Worm (Caenorhabditis elegans) whole organism, late embryonic: ENCODE results near the gene F40A3.3.

Experiments
- ceh-18 ChIP-seq: sonication (generic microtip); optimal IDR thresholded peaks from 2 replicates; lab custom pipeline; 2016; ENCODE audit warnings: missing genetic modification characterization, missing compliant biosample characterization
- ceh-22 ChIP-seq: sonication (generic microtip); optimal IDR thresholded peaks from 2 replicates; lab custom pipeline; 2017; ENCODE audit warnings: missing biosample characterization, missing genetic modification characterization
- ceh-9 ChIP-seq: sonication (generic microtip); optimal IDR thresholded peaks from 2 replicates; lab custom pipeline; 2016; ENCODE audit warnings: mild to moderate bottlenecking, missing genetic modification characterization, inconsistent platforms, missing compliant biosample characterization
- fkh-10 ChIP-seq: fragments of 150-350 bp; optimal IDR thresholded peaks from 2 replicates; lab custom pipeline; 2014; ENCODE audit warnings: missing biosample characterization, missing genetic modification reagents, missing genetic modification characterization
- nfya-1 ChIP-seq: sonication (generic microtip); optimal IDR thresholded peaks from 2 replicates; lab custom pipeline; 2017; ENCODE audit warnings: missing genetic modification characterization, mild to moderate bottlenecking, missing compliant biosample characterization, antibody characterized with exemption, moderate library complexity
- nhr-11 ChIP-seq: fragments of 150-350 bp; optimal IDR thresholded peaks from 2 replicates; lab custom pipeline; 2014; ENCODE audit warnings: missing biosample characterization, missing genetic modification characterization
- npax-4 ChIP-seq: sonication (generic microtip); optimal IDR thresholded peaks from 2 replicates; lab custom pipeline; 2016; ENCODE audit warnings: missing genetic modification characterization, missing compliant biosample characterization
- rnt-1 ChIP-seq: sonication (generic microtip); optimal IDR thresholded peaks from 2 replicates; lab custom pipeline; 2016; ENCODE audit warnings: missing genetic modification characterization, missing compliant biosample characterization

DNA sequence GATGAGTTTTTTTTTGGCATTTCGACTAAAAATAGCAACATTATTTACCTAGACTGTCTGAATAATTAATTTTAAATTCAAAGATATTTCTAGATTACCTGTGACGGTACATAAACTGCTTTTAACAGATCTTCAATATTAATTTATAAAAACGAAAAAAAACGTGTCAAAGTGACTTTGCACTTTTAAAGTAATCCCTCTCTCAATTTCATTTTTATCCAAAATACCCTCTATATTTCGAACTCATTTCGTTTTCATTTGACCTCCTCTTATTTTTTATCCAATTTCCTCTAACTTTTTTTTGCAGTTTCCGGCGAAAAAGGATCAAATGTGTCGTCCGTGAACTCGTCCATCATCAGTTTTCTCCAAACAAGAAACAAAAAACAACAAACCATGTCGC lies 1.8 kb upstream of the F40A3.3 start, which contains the start of gene F40A3.4:
- no peak for TF ChIP-seq npax-4 (tag; lab: Kevin White, UChicago)
- TF ChIP-seq ceh-9 (tag; lab: Kevin White, UChicago) = no peak
- no peak for TF ChIP-seq ceh-22 (tag; lab: Kevin White, UChicago)
- TF ChIP-seq nfya-1 (tag; lab: Kevin White, UChicago) = no peak
- no peak for TF ChIP-seq rnt-1 (tag; lab: Kevin White, UChicago)
- no peak for TF ChIP-seq nhr-11
- TF ChIP-seq ceh-18 (tag; lab: Kevin White, UChicago) = no peak
- no peak for TF ChIP-seq fkh-10 (GFP tag; lab: Kevin White, UChicago)
